ENCODE assay signal across 6 worm cellular contexts in the genomic region with DNA sequence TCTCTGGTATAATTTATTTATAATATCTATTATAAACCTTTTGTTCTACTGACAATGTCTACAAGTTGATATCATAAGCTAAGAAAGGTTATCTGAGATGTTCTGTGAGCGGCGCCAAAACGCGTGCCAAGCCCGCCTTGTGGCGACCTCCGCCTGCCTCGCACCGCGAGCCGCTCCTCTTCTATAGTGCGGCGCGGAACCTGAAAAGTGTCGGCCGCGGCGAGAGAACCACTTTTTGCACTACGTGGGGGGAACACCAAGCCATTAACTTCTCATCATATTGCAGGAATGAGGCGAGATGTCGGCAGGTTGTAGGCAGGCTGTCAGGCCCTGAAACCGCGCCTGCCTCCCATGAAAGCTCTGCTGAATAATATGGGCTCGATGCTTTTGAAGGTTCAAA.
TF ChIP-seq lines count a peak whose summit lies in the region.

No protein-coding gene starts in this region.

TF ChIP-seq in whole organism, L1 larva, 84 proteins besides CTCF, POLR2A, EP300 and RAD21:
- TF ChIP-seq elt-3 (tag; optimal IDR thresholded peaks at IDR 0.05; lab: Kevin White, UChicago), result no peak
- peak; percentile 45 for TF ChIP-seq snpc-4 (tag; optimal IDR thresholded peaks at IDR 0.05; lab: Kevin White, UChicago)
TF ChIP-seq in whole organism, L1 larva: peak in this region for 1.

TF ChIP-seq in whole organism, L2 larva, 48 proteins besides CTCF, POLR2A, EP300 and RAD21:
- no peak for TF ChIP-seq F13H6.1 (tag; optimal IDR thresholded peaks at IDR 0.05; lab: Kevin White, UChicago)
- TF ChIP-seq nhr-12 (tag; optimal IDR thresholded peaks at IDR 0.05; lab: Kevin White, UChicago), result no peak
- no peak for TF ChIP-seq ztf-1 (GFP tag; conservative IDR thresholded peaks at IDR 0.05; lab: Robert Waterston, UW)
- peak; percentile 45 for TF ChIP-seq snpc-4 (tag; optimal IDR thresholded peaks at IDR 0.05; lab: Kevin White, UChicago)
- no peak for TF ChIP-seq unc-39 (tag; optimal IDR thresholded peaks at IDR 0.05; lab: Kevin White, UChicago)
- no peak for TF ChIP-seq nhr-237 (tag; optimal IDR thresholded peaks at IDR 0.05; lab: Kevin White, UChicago)
- no peak for TF ChIP-seq ztf-4 (tag; optimal IDR thresholded peaks at IDR 0.05; lab: Kevin White, UChicago)

TF ChIP-seq in whole organism, L3 larva, 47 proteins besides CTCF, POLR2A, EP300 and RAD21:
- TF ChIP-seq R02D3.7 (tag; optimal IDR thresholded peaks at IDR 0.05; lab: Kevin White, UChicago) (no peak), snpc-4 (tag; optimal IDR thresholded peaks at IDR 0.05; lab: Kevin White, UChicago) (peak; percentile 32), ztf-11 (tag; optimal IDR thresholded peaks at IDR 0.05; lab: Kevin White, UChicago) (no peak), lin-39 (tag; optimal IDR thresholded peaks at IDR 0.05; lab: Kevin White, UChicago) (no peak), nhr-237 (tag; optimal IDR thresholded peaks at IDR 0.05; lab: Kevin White, UChicago) (no peak)

TF ChIP-seq in whole organism, L4 larva, 104 proteins besides CTCF, POLR2A, EP300 and RAD21:
- TF ChIP-seq snpc-4 (tag; optimal IDR thresholded peaks at IDR 0.05; lab: Kevin White, UChicago), result peak; percentile 53
- peak; percentile 22; the same call in 1 of the 2 replicates for TF ChIP-seq pha-4 (GFP tag; IDR thresholded peaks at IDR 0.05; lab: Robert Waterston, UW)
- no peak for TF ChIP-seq pha-4 (tag; optimal IDR thresholded peaks at IDR 0.05; lab: Kevin White, UChicago)
- peak; percentile 88 for TF ChIP-seq set-16 (GFP tag; IDR thresholded peaks at IDR 0.05; lab: Robert Waterston, UW)
- TF ChIP-seq daf-12 (tag; optimal IDR thresholded peaks at IDR 0.05; lab: Kevin White, UChicago), result no peak

TF ChIP-seq in whole organism, midembryonic, 9 proteins besides CTCF, POLR2A, EP300 and RAD21:
- no peak for TF ChIP-seq flt-1 (GFP tag; IDR thresholded peaks at IDR 0.05; lab: Robert Waterston, UW)
- TF ChIP-seq tab-1 (GFP tag; IDR thresholded peaks at IDR 0.05; lab: Robert Waterston, UW), result 0 out of 2 replicates have a peak, but pooled peaks have one; percentile 14
- TF ChIP-seq T22C8.4 (GFP tag; IDR thresholded peaks at IDR 0.05; lab: Robert Waterston, UW), result no peak

TF ChIP-seq in whole organism, young adult, 124 proteins besides CTCF, POLR2A, EP300 and RAD21 (continues in another document):
- TF ChIP-seq K12H6.12 (tag; optimal IDR thresholded peaks at IDR 0.05; lab: Kevin White, UChicago) (no peak), ztf-18 (tag; optimal IDR thresholded peaks at IDR 0.05; lab: Kevin White, UChicago) (no peak), C17E4.6 (GFP tag; IDR thresholded peaks at IDR 0.05; lab: Robert Waterston, UW) (no peak), F23B12.7 (tag; optimal IDR thresholded peaks at IDR 0.05; lab: Kevin White, UChicago; ENCODE audit: insufficient read depth) (no peak), pbrm-1 (GFP tag; IDR thresholded peaks at IDR 0.05; lab: Robert Waterston, UW) (no peak), F55B11.4 (tag; optimal IDR thresholded peaks at IDR 0.05; lab: Kevin White, UChicago; ENCODE audit: borderline replicate concordance, insufficient read depth) (no peak), hlh-26 (GFP tag; conservative IDR thresholded peaks at IDR 0.05; lab: Robert Waterston, UW) (no peak), tbx-9 (tag; optimal IDR thresholded peaks at IDR 0.05; lab: Kevin White, UChicago; ENCODE audit: borderline replicate concordance) (no peak), snpc-1.1 (tag; optimal IDR thresholded peaks at IDR 0.05; lab: Kevin White, UChicago; ENCODE audit: insufficient read depth) (peak; percentile 84), ceh-58 (GFP tag; IDR thresholded peaks at IDR 0.05; lab: Robert Waterston, UW) (no peak), attf-5 (GFP tag; optimal IDR thresholded peaks at IDR 0.05; lab: Kevin White, UChicago) (no peak), nhr-120 (GFP tag; IDR thresholded peaks at IDR 0.05; lab: Robert Waterston, UW) (no peak), let-607 (tag; optimal IDR thresholded peaks at IDR 0.05; lab: Kevin White, UChicago) (no peak), ztf-28 (GFP tag; IDR thresholded peaks at IDR 0.05; lab: Robert Waterston, UW) (0 out of 2 replicates have a peak, but pooled peaks have one; percentile 35), C06A6.2 (GFP tag; conservative IDR thresholded peaks at IDR 0.05; lab: Robert Waterston, UW) (no peak), snpc-1.3 (tag; optimal IDR thresholded peaks at IDR 0.05; lab: Kevin White, UChicago; ENCODE audit: insufficient read depth) (no peak), mcd-1 (GFP tag; IDR thresholded peaks at IDR 0.05; lab: Robert Waterston, UW) (peak; percentile 40; the same call in 1 of the 2 replicates), gei-17 (GFP tag; optimal IDR thresholded peaks at IDR 0.05; lab: Kevin White, UChicago) (no peak), rec-8 (tag; optimal IDR thresholded peaks at IDR 0.05; lab: Kevin White, UChicago) (no peak), zfh-2 (GFP tag; conservative IDR thresholded peaks at IDR 0.05; lab: Robert Waterston, UW) (peak; percentile 91), die-1 (tag; optimal IDR thresholded peaks at IDR 0.05; lab: Kevin White, UChicago) (no peak), lir-1 (GFP tag; conservative IDR thresholded peaks at IDR 0.05; lab: Robert Waterston, UW) (no peak), ztf-6 (GFP tag; IDR thresholded peaks at IDR 0.05; lab: Robert Waterston, UW) (no peak), T07F8.4 (tag; optimal IDR thresholded peaks at IDR 0.05; lab: Kevin White, UChicago) (no peak), madf-10 (tag; optimal IDR thresholded peaks at IDR 0.05; lab: Kevin White, UChicago) (no peak), rpc-1 (optimal IDR thresholded peaks at IDR 0.05; lab: Kevin White, UChicago) (no peak), rpc-1 (tag; optimal IDR thresholded peaks at IDR 0.05; lab: Kevin White, UChicago) (no peak), dox-1 (GFP tag; IDR thresholded peaks at IDR 0.05; lab: Robert Waterston, UW) (0 out of 2 replicates have a peak, but pooled peaks have one; percentile 23), F22D6.2 (tag; optimal IDR thresholded peaks at IDR 0.05; lab: Kevin White, UChicago) (no peak), B0261.1 (tag; optimal IDR thresholded peaks at IDR 0.05; lab: Kevin White, UChicago) (no peak), hsf-1 (GFP tag; IDR thresholded peaks at IDR 0.05; lab: Robert Waterston, UW) (no peak), Y53G8AR.9 (GFP tag; conservative IDR thresholded peaks at IDR 0.05; lab: Robert Waterston, UW) (no peak), atf-7 (tag; optimal IDR thresholded peaks at IDR 0.05; lab: Kevin White, UChicago) (no peak), snpc-3.4 (tag; optimal IDR thresholded peaks at IDR 0.05; lab: Kevin White, UChicago) (peak; percentile 32), chd-7 (tag; optimal IDR thresholded peaks at IDR 0.05; lab: Kevin White, UChicago) (no peak), attf-6 (GFP tag; IDR thresholded peaks at IDR 0.05; lab: Robert Waterston, UW) (no peak), sea-2 (GFP tag; IDR thresholded peaks at IDR 0.05; lab: Robert Waterston, UW) (no peak), efl-1 (GFP tag; optimal IDR thresholded peaks at IDR 0.05; lab: Kevin White, UChicago) (no peak), Y56A3A.18 (GFP tag; IDR thresholded peaks at IDR 0.05; lab: Robert Waterston, UW) (no peak), cebp-2 (GFP tag; IDR thresholded peaks at IDR 0.05; lab: Robert Waterston, UW) (no peak), egrh-3 (GFP tag; IDR thresholded peaks at IDR 0.05; lab: Robert Waterston, UW) (peak; percentile 69; the same call in 1 of the 2 replicates), egl-18 (GFP tag; IDR thresholded peaks at IDR 0.05; lab: Robert Waterston, UW) (no peak), tlf-1 (GFP tag; optimal IDR thresholded peaks at IDR 0.05; lab: Kevin White, UChicago) (no peak), cebp-1 (GFP tag; IDR thresholded peaks at IDR 0.05; lab: Robert Waterston, UW) (no peak), cebp-1 (tag; optimal IDR thresholded peaks at IDR 0.05; lab: Kevin White, UChicago) (no peak), pha-4 (tag; optimal IDR thresholded peaks at IDR 0.05; lab: Kevin White, UChicago) (no peak), nhr-179 (tag; optimal IDR thresholded peaks at IDR 0.05; lab: Kevin White, UChicago) (peak; percentile 18), tbp1 (GFP tag; optimal IDR thresholded peaks at IDR 0.05; lab: Kevin White, UChicago) (no peak), mxl-1 (tag; optimal IDR thresholded peaks at IDR 0.05; lab: Kevin White, UChicago) (no peak), lin-26 (GFP tag; IDR thresholded peaks at IDR 0.05; lab: Robert Waterston, UW) (no peak), F33H1.4 (GFP tag; IDR thresholded peaks at IDR 0.05; lab: Robert Waterston, UW) (no peak), ccch-3 (GFP tag; optimal IDR thresholded peaks at IDR 0.05; lab: Kevin White, UChicago) (no peak), D2030.7 (GFP tag; IDR thresholded peaks at IDR 0.05; lab: Robert Waterston, UW) (no peak), bed-1 (GFP tag; IDR thresholded peaks at IDR 0.05; lab: Robert Waterston, UW) (no peak), Y79H2A.3 (GFP tag; conservative IDR thresholded peaks at IDR 0.05; lab: Robert Waterston, UW) (no peak), lsy-27 (tag; optimal IDR thresholded peaks at IDR 0.05; lab: Kevin White, UChicago; ENCODE audit: borderline replicate concordance, insufficient read depth) (no peak), F37B4.10 (GFP tag; IDR thresholded peaks at IDR 0.05; lab: Robert Waterston, UW) (no peak), F57A8.1 (GFP tag; optimal IDR thresholded peaks at IDR 0.05; lab: Kevin White, UChicago) (no peak), ceh-79 (tag; optimal IDR thresholded peaks at IDR 0.05; lab: Kevin White, UChicago) (no peak), dpl-1 (GFP tag; optimal IDR thresholded peaks at IDR 0.05; lab: Kevin White, UChicago) (no peak), sptf-2 (GFP tag; optimal IDR thresholded peaks at IDR 0.05; lab: Kevin White, UChicago) (no peak), hmg-1.2 (GFP tag; IDR thresholded peaks at IDR 0.05; lab: Robert Waterston, UW) (peak; percentile 60), ceh-100 (GFP tag; IDR thresholded peaks at IDR 0.05; lab: Robert Waterston, UW) (no peak), rcor-1 (GFP tag; IDR thresholded peaks at IDR 0.05; lab: Robert Waterston, UW) (no peak), fkh-3 (tag; optimal IDR thresholded peaks at IDR 0.05; lab: Kevin White, UChicago) (no peak), ceh-91 (GFP tag; IDR thresholded peaks at IDR 0.05; lab: Robert Waterston, UW) (no peak), hrde-1 (tag; optimal IDR thresholded peaks at IDR 0.05; lab: Kevin White, UChicago; ENCODE audit: borderline replicate concordance) (no peak)
